Worm (Caenorhabditis elegans) whole organism, late embryonic: ENCODE results near the gene slc-25A29.

ENCODE experiments used
- ceh-9 ChIP-seq: sonication (generic microtip); optimal IDR thresholded peaks from 2 replicates; lab custom pipeline; 2016; ENCODE audit warnings: mild to moderate bottlenecking, missing genetic modification characterization, inconsistent platforms, missing compliant biosample characterization
- fkh-10 ChIP-seq: fragments of 150-350 bp; optimal IDR thresholded peaks from 2 replicates; lab custom pipeline; 2014; ENCODE audit warnings: missing biosample characterization, missing genetic modification reagents, missing genetic modification characterization
- pha-4 ChIP-seq: fragments of 150-350 bp; optimal IDR thresholded peaks from 2 replicates; lab custom pipeline; 2018; ENCODE audit warnings: missing biosample characterization, missing genetic modification reagents, missing genetic modification characterization
- rnt-1 ChIP-seq: sonication (generic microtip); optimal IDR thresholded peaks from 2 replicates; lab custom pipeline; 2016; ENCODE audit warnings: missing genetic modification characterization, missing compliant biosample characterization
- ztf-16 ChIP-seq: sonication (generic microtip); optimal IDR thresholded peaks from 2 replicates; lab custom pipeline; 2017; ENCODE audit warnings: missing genetic modification characterization, missing compliant biosample characterization

DNA sequence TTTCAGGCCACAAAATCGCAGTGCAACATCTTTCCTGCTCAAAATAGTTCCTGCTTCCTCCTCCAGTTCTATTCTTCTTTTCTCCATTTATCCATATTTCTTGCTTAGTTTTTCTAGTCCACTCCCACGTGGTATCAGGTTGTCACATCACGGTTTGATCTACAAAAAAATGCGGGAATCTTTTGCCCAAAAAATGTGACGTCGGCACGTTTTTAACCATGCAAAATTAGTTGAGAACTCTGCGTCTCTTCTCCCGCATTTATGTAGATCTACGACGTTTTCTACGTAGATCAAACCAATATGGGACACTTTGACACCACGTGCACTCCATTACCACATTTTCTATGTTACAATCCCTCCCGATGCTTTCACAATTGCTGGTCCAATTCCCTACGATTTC, 16.0 kb downstream of the slc-25A29 start:
- TF ChIP-seq pha-4 (tag; lab: Kevin White, UChicago) (no peak), fkh-10 (no peak), ceh-9 (tag; lab: Kevin White, UChicago) (no peak), rnt-1 (no peak), ztf-16 (tag; lab: Kevin White, UChicago) (no peak)
